Fruit fly (Drosophila melanogaster) whole organism, embryonic: ENCODE measurements around the gene Sec8.

ENCODE experiments used
- Blimp-1 ChIP-seq: fragments of 200-800 bp; sonication (Bioruptor generic); optimal IDR thresholded peaks from 3 replicates; lab custom pipeline; 2018; ENCODE audit warnings: missing biosample characterization, missing genetic modification characterization, mild to moderate bottlenecking, moderate library complexity, missing genetic modification reagents
- CG12299 ChIP-seq: fragments of 200-800 bp; sonication (Bioruptor generic); optimal IDR thresholded peaks from 2 replicates; lab custom pipeline; 2018; ENCODE audit warnings: missing biosample characterization, mild to moderate bottlenecking, missing genetic modification characterization
- CG16779 ChIP-seq: fragments of 200-800 bp; sonication (Bioruptor generic); IDR thresholded peaks from 2 replicates; pipeline ENCODE4 v1.3.6; 2022; ENCODE audit warnings: missing biosample characterization, missing genetic modification characterization
- CG32772 ChIP-seq: fragments of 200-800 bp; sonication (Bioruptor generic); IDR thresholded peaks from 2 replicates; pipeline ENCODE4 v1.3.6; 2022; ENCODE audit warnings: missing biosample characterization, missing genetic modification characterization
- CG8290 ChIP-seq, 3 experiments: fragments of 200-800 bp; sonication (Bioruptor generic); optimal IDR thresholded peaks; 2 replicates each; lab custom pipeline; 2016 to 2019; ENCODE audit warnings: missing biosample characterization in 3 of 3, missing genetic modification characterization in 3 of 3, mild to moderate bottlenecking in 2 of 3, moderate library complexity in 1 of 3
- CG9727 ChIP-seq: fragments of 200-800 bp; sonication (Bioruptor generic); optimal IDR thresholded peaks from 3 replicates; lab custom pipeline; 2017; ENCODE audit warnings: missing biosample characterization, mild to moderate bottlenecking, missing genetic modification characterization
- Jarid2 ChIP-seq: fragments of 200-800 bp; sonication (Bioruptor generic); optimal IDR thresholded peaks from 3 replicates; lab custom pipeline; 2017; ENCODE audit warnings: mild to moderate bottlenecking, missing biosample characterization, missing genetic modification reagents, missing genetic modification characterization
- Trl ChIP-seq, 3 experiments: fragments of >200 bp in 2 of 3; fragments of 200-800 bp in 1 of 3; sonication (Bioruptor generic) in 1 of 3; optimal IDR thresholded peaks; 2 replicates in 1 of 3; 3 replicates in 2 of 3; lab custom pipeline; 2016 to 2017; ENCODE audit warnings: missing biosample characterization in 1 of 3, missing genetic modification characterization in 1 of 3
- ab ChIP-seq: fragments of 200-800 bp; sonication (Bioruptor generic); optimal IDR thresholded peaks from 2 replicates; lab custom pipeline; 2016; ENCODE audit warnings: missing biosample characterization, missing genetic modification characterization
- scrt ChIP-seq: fragments of 200-800 bp; sonication (Bioruptor generic); optimal IDR thresholded peaks from 2 replicates; lab custom pipeline; 2018; ENCODE audit warnings: missing biosample characterization, mild to moderate bottlenecking, missing genetic modification characterization, moderate library complexity
- stwl ChIP-seq: fragments of 200-800 bp; sonication (Bioruptor generic); optimal IDR thresholded peaks from 3 replicates; lab custom pipeline; 2018; ENCODE audit warnings: missing biosample characterization, mild to moderate bottlenecking, missing genetic modification characterization, moderate library complexity

DNA sequence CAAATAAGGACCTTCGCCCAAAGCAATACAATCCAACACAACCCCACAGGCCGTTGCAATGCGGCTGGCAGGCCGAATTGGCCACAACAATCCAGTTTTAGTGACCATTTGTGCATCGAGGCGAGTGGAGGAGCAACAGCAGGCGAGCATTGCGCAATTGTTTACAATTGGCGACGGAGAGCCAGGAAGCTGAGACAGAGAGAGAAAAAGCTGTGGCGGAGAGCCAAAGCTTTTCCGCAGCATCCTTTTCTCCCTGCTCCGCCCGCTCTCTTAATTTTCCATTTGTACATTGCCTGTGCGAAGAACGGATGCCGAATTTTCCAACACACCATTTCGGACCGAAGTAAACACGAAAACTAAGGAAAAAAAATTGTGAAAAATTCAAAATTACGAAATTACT, 22.7 kb upstream of the Sec8 start, which contains the start of gene kat-60L1:
- no peak for TF ChIP-seq CG16779 (GFP tag; lab: Robert Waterston, UW)
- no peak for TF ChIP-seq ab
- no peak for TF ChIP-seq CG32772 (GFP tag; lab: Robert Waterston, UW)
- no peak for TF ChIP-seq stwl (tag; lab: Kevin White, UChicago)
- TF ChIP-seq Jarid2, result no peak
- peak in 1 of 2 experiments; percentile 34 for TF ChIP-seq Trl (optimal IDR thresholded peaks at IDR 0.05; lab: Kevin White, UChicago)
- TF ChIP-seq Trl (GFP tag; optimal IDR thresholded peaks at IDR 0.05; lab: Kevin White, UChicago), result no peak
- peak; percentile 30 for TF ChIP-seq scrt (GFP tag; lab: Kevin White, UChicago)
- no peak for TF ChIP-seq CG12299 (tag; lab: Kevin White, UChicago)
- TF ChIP-seq CG9727 (GFP tag; lab: Kevin White, UChicago), result no peak
- no peak for TF ChIP-seq Blimp-1 (GFP tag; lab: Kevin White, UChicago)
- no peak for TF ChIP-seq CG8290 (GFP tag; optimal IDR thresholded peaks at IDR 0.05; lab: Kevin White, UChicago)
- TF ChIP-seq CG8290 (tag; optimal IDR thresholded peaks at IDR 0.05; lab: Kevin White, UChicago), result no peak
